Fruit fly (Drosophila melanogaster) whole organism, embryonic: ENCODE results near the gene cnir.

Experiments used
- Asciz ChIP-seq: fragments of 200-800 bp; sonication (Bioruptor generic); optimal IDR thresholded peaks from 2 replicates; lab custom pipeline; 2017; ENCODE audit warnings: missing biosample characterization, mild to moderate bottlenecking, missing genetic modification characterization, missing genetic modification reagents
- Atf6 ChIP-seq: fragments of 200-800 bp; sonication (Bioruptor generic); IDR thresholded peaks from 2 replicates; pipeline ENCODE4 v1.3.6; 2022; ENCODE audit warnings: missing biosample characterization, missing genetic modification characterization
- BEAF-32 ChIP-seq: fragments of 200-800 bp; sonication (Bioruptor generic); optimal IDR thresholded peaks from 3 replicates; lab custom pipeline; 2017; ENCODE audit warnings: missing biosample characterization, missing genetic modification characterization, mild to moderate bottlenecking, moderate library complexity, missing genetic modification reagents
- Blimp-1 ChIP-seq: fragments of 200-800 bp; sonication (Bioruptor generic); optimal IDR thresholded peaks from 3 replicates; lab custom pipeline; 2018; ENCODE audit warnings: missing biosample characterization, missing genetic modification characterization, mild to moderate bottlenecking, moderate library complexity, missing genetic modification reagents
- CG10431 ChIP-seq: fragments of 200-800 bp; sonication (Bioruptor generic); optimal IDR thresholded peaks from 3 replicates; lab custom pipeline; 2018; ENCODE audit warnings: missing biosample characterization, mild to moderate bottlenecking, missing genetic modification characterization
- CG10654 ChIP-seq: fragments of 200-800 bp; sonication (Bioruptor generic); optimal IDR thresholded peaks from 2 replicates; lab custom pipeline; 2016; ENCODE audit warnings: missing biosample characterization, missing genetic modification characterization
- CG11560 ChIP-seq: fragments of 200-800 bp; sonication (Bioruptor generic); IDR thresholded peaks from 3 replicates; pipeline ENCODE4 v1.3.6; 2022; ENCODE audit warnings: missing biosample characterization, missing genetic modification characterization
- CG11695 ChIP-seq: fragments of 200-800 bp; sonication (Bioruptor generic); IDR thresholded peaks from 3 replicates; pipeline ENCODE4 v1.3.6; 2022; ENCODE audit warnings: missing biosample characterization, missing genetic modification characterization
- CG11696 ChIP-seq: fragments of 200-800 bp; sonication (Bioruptor generic); IDR thresholded peaks from 2 replicates; pipeline ENCODE4 v1.3.6; 2022; ENCODE audit warnings: missing biosample characterization, missing genetic modification characterization
- CG12104 ChIP-seq: fragments of 200-800 bp; sonication (Bioruptor generic); optimal IDR thresholded peaks from 3 replicates; lab custom pipeline; 2016; ENCODE audit warnings: missing biosample characterization, missing genetic modification characterization
- CG12391 ChIP-seq: fragments of 200-800 bp; sonication (Bioruptor generic); optimal IDR thresholded peaks from 3 replicates; lab custom pipeline; 2018; ENCODE audit warnings: missing biosample characterization, mild to moderate bottlenecking, missing genetic modification characterization, moderate library complexity
- CG12659 ChIP-seq: fragments of 200-800 bp; sonication (Bioruptor generic); optimal IDR thresholded peaks from 3 replicates; lab custom pipeline; 2017; ENCODE audit warnings: mild to moderate bottlenecking, missing biosample characterization, missing genetic modification reagents, missing genetic modification characterization
- CG13123 ChIP-seq: fragments of 200-800 bp; sonication (Bioruptor generic); optimal IDR thresholded peaks from 2 replicates; lab custom pipeline; 2016; ENCODE audit warnings: missing biosample characterization, missing genetic modification characterization
- CG15073 ChIP-seq: fragments of 200-800 bp; sonication (Bioruptor generic); optimal IDR thresholded peaks from 2 replicates; lab custom pipeline; 2016; ENCODE audit warnings: missing biosample characterization, missing genetic modification characterization
- CG15269 ChIP-seq: fragments of 200-800 bp; sonication (Bioruptor generic); optimal IDR thresholded peaks from 2 replicates; lab custom pipeline; 2018; ENCODE audit warnings: missing biosample characterization, mild to moderate bottlenecking, missing genetic modification characterization, moderate library complexity
- CG1529 ChIP-seq: fragments of 200-800 bp; sonication (Bioruptor generic); optimal IDR thresholded peaks from 3 replicates; lab custom pipeline; 2018; ENCODE audit warnings: missing biosample characterization, missing genetic modification characterization
- CG1602 ChIP-seq: fragments of 200-800 bp; sonication (Bioruptor generic); optimal IDR thresholded peaks from 3 replicates; lab custom pipeline; 2016; ENCODE audit warnings: missing biosample characterization, missing genetic modification characterization
- CG1792 ChIP-seq: fragments of 200-800 bp; sonication (Bioruptor generic); optimal IDR thresholded peaks from 2 replicates; lab custom pipeline; 2016; ENCODE audit warnings: missing biosample characterization, missing genetic modification characterization
- CG18476 ChIP-seq: fragments of 200-800 bp; sonication (Bioruptor generic); optimal IDR thresholded peaks from 2 replicates; lab custom pipeline; 2016; ENCODE audit warnings: missing biosample characterization, mild to moderate bottlenecking, missing genetic modification characterization
- CG2712 ChIP-seq: fragments of 200-800 bp; optimal IDR thresholded peaks from 3 replicates; lab custom pipeline; 2019; ENCODE audit warnings: missing biosample characterization, mild to moderate bottlenecking, missing genetic modification characterization, moderate library complexity
- CG31441 ChIP-seq: fragments of 200-800 bp; sonication (Bioruptor generic); IDR thresholded peaks from 2 replicates; pipeline ENCODE4 v1.3.6; 2022; ENCODE audit warnings: missing biosample characterization, missing genetic modification characterization
- CG33557 ChIP-seq: fragments of 200-800 bp; sonication (Bioruptor generic); optimal IDR thresholded peaks from 2 replicates; lab custom pipeline; 2019; ENCODE audit warnings: missing biosample characterization, mild to moderate bottlenecking, missing genetic modification characterization, moderate library complexity
- CG4424 ChIP-seq: fragments of 200-800 bp; sonication (Bioruptor generic); optimal IDR thresholded peaks from 3 replicates; lab custom pipeline; 2016; ENCODE audit warnings: missing biosample characterization, missing genetic modification characterization
- CG5953 ChIP-seq: fragments of 200-800 bp; sonication (Bioruptor generic); IDR thresholded peaks from 2 replicates; pipeline ENCODE4 v1.3.6; 2022; ENCODE audit warnings: missing biosample characterization, missing genetic modification characterization
- CG6175 ChIP-seq: fragments of 200-800 bp; sonication (Bioruptor generic); IDR thresholded peaks from 3 replicates; pipeline ENCODE4 v1.3.6; 2022; ENCODE audit warnings: missing biosample characterization, missing genetic modification characterization
- CG6272 ChIP-seq: fragments of 200-800 bp; sonication (Bioruptor generic); IDR thresholded peaks from 2 replicates; pipeline ENCODE4 v1.3.6; 2022; ENCODE audit warnings: missing biosample characterization, missing genetic modification characterization
- D19B ChIP-seq: fragments of 200-800 bp; sonication (Bioruptor generic); optimal IDR thresholded peaks from 2 replicates; lab custom pipeline; 2017; ENCODE audit warnings: missing biosample characterization, mild to moderate bottlenecking, missing genetic modification characterization
- Dp ChIP-seq: fragments of 200-800 bp; sonication (Bioruptor generic); optimal IDR thresholded peaks from 2 replicates; lab custom pipeline; 2018; ENCODE audit warnings: missing biosample characterization, mild to moderate bottlenecking, missing genetic modification characterization, moderate library complexity
- Fer1 ChIP-seq: fragments of 200-800 bp; sonication (Bioruptor generic); optimal IDR thresholded peaks from 2 replicates; lab custom pipeline; 2017; ENCODE audit warnings: missing biosample characterization, mild to moderate bottlenecking, missing genetic modification characterization
- Fer2 ChIP-seq: fragments of 200-800 bp; sonication (Bioruptor generic); optimal IDR thresholded peaks from 2 replicates; lab custom pipeline; 2018; ENCODE audit warnings: missing biosample characterization, mild to moderate bottlenecking, missing genetic modification characterization, moderate library complexity
- Meics ChIP-seq: fragments of 200-800 bp; sonication (Bioruptor generic); optimal IDR thresholded peaks from 2 replicates; lab custom pipeline; 2017; ENCODE audit warnings: missing biosample characterization, mild to moderate bottlenecking, missing genetic modification characterization
- NfI ChIP-seq: fragments of 200-800 bp; sonication (Bioruptor generic); optimal IDR thresholded peaks from 3 replicates; lab custom pipeline; 2018; ENCODE audit warnings: missing biosample characterization, mild to moderate bottlenecking, missing genetic modification characterization, moderate library complexity
- Oli ChIP-seq: fragments of 200-800 bp; sonication (Bioruptor generic); optimal IDR thresholded peaks from 2 replicates; lab custom pipeline; 2018; ENCODE audit warnings: missing biosample characterization, mild to moderate bottlenecking, missing genetic modification characterization, moderate library complexity
- Optix ChIP-seq: fragments of 200-800 bp; sonication (Bioruptor generic); IDR thresholded peaks from 3 replicates; pipeline ENCODE4 v1.3.6; 2022; ENCODE audit warnings: missing biosample characterization, missing genetic modification characterization
- Six4 ChIP-seq: fragments of 200-800 bp; sonication (Bioruptor generic); optimal IDR thresholded peaks from 2 replicates; lab custom pipeline; 2016; ENCODE audit warnings: missing biosample characterization, missing genetic modification characterization
- Xrp1 ChIP-seq: fragments of 200-800 bp; sonication (Bioruptor generic); IDR thresholded peaks from 2 replicates; pipeline ENCODE4 v1.3.6; 2022; ENCODE audit warnings: missing biosample characterization, missing genetic modification characterization
- ash1 ChIP-seq: fragments of 200-800 bp; sonication (Bioruptor generic); optimal IDR thresholded peaks from 2 replicates; lab custom pipeline; 2018; ENCODE audit warnings: missing biosample characterization, mild to moderate bottlenecking, missing genetic modification characterization
- bcd ChIP-seq: fragments of 200-800 bp; sonication (Bioruptor generic); optimal IDR thresholded peaks from 2 replicates; lab custom pipeline; 2017; ENCODE audit warnings: missing biosample characterization, mild to moderate bottlenecking, missing genetic modification characterization
- cwo ChIP-seq: fragments of 200-800 bp; sonication (Bioruptor generic); optimal IDR thresholded peaks from 3 replicates; lab custom pipeline; 2017; ENCODE audit warnings: missing biosample characterization, missing genetic modification characterization, mild to moderate bottlenecking, moderate library complexity, missing genetic modification reagents
- en ChIP-seq: fragments of 200-800 bp; sonication (Bioruptor generic); optimal IDR thresholded peaks from 2 replicates; lab custom pipeline; 2016; ENCODE audit warnings: missing biosample characterization, missing genetic modification characterization
- gt ChIP-seq: fragments of 200-800 bp; sonication (Bioruptor generic); IDR thresholded peaks from 2 replicates; pipeline ENCODE4 v1.3.6; 2022; ENCODE audit warnings: missing biosample characterization, missing genetic modification characterization
- hbn ChIP-seq: fragments of 200-800 bp; sonication (Bioruptor generic); IDR thresholded peaks from 2 replicates; pipeline ENCODE4 v1.3.6; 2022; ENCODE audit warnings: missing biosample characterization, missing genetic modification characterization; ENCODE audit not compliant: partially characterized antibody
- kni ChIP-seq: fragments of 200-800 bp; sonication (Bioruptor generic); optimal IDR thresholded peaks from 3 replicates; lab custom pipeline; 2017; ENCODE audit warnings: mild to moderate bottlenecking, missing biosample characterization, missing genetic modification reagents, missing genetic modification characterization
- nau ChIP-seq: fragments of 200-800 bp; sonication (Bioruptor generic); optimal IDR thresholded peaks from 3 replicates; lab custom pipeline; 2017; ENCODE audit warnings: missing biosample characterization, mild to moderate bottlenecking, missing genetic modification characterization, missing genetic modification reagents
- nerfin-1 ChIP-seq: fragments of 200-800 bp; sonication (Bioruptor generic); optimal IDR thresholded peaks from 3 replicates; lab custom pipeline; 2019; ENCODE audit warnings: missing biosample characterization, mild to moderate bottlenecking, missing genetic modification characterization, moderate library complexity
- nmo ChIP-seq: fragments of 200-800 bp; sonication (Bioruptor generic); optimal IDR thresholded peaks from 2 replicates; lab custom pipeline; 2018; ENCODE audit warnings: missing biosample characterization, mild to moderate bottlenecking, missing genetic modification characterization, moderate library complexity
- pan ChIP-seq, 4 experiments: fragments of >200 bp in 3 of 4; fragments of 200-800 bp in 1 of 4; sonication (Bioruptor generic) in 1 of 4; optimal IDR thresholded peaks in 3 of 4; IDR thresholded peaks in 1 of 4; 2 replicates each; pipeline versions ENCODE4 v1.3.6 to Lab custom; 2017 to 2022; ENCODE audit warnings: missing biosample characterization in 2 of 4, missing genetic modification characterization in 2 of 4, mixed read lengths in 1 of 4
- z ChIP-seq: fragments of 200-800 bp; sonication (Bioruptor generic); IDR thresholded peaks from 3 replicates; pipeline ENCODE4 v1.3.6; 2022; ENCODE audit warnings: missing biosample characterization, missing genetic modification characterization
- zf30C ChIP-seq: fragments of 200-800 bp; sonication (Bioruptor generic); optimal IDR thresholded peaks from 3 replicates; lab custom pipeline; 2018; ENCODE audit warnings: missing biosample characterization, mild to moderate bottlenecking, missing genetic modification characterization
- zfh2 ChIP-seq: fragments of 200-800 bp; sonication (Bioruptor generic); optimal IDR thresholded peaks from 2 replicates; lab custom pipeline; 2016; ENCODE audit warnings: missing biosample characterization, missing genetic modification characterization

The cnir gene

DNA sequence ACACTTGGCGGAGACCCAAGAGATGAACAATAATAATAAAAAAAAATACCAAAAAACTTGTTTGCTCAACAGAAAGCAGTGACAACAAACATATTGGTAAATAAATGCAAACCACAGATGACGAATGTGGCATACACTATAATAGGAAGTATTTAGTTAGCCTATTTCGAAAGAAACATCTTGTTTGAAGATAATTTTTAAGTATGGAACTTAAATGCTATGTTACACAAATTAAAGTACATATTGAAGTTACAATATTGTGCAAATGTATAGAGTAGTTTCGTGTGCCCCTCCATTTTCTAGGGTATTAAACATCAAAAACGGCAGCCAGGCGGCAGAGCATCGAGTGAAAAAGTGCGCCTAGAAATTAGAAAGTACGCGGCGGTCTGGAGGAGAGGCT, 36.2 kb downstream of the cnir start (continued):
- peak; percentile 54 for TF ChIP-seq nau (GFP tag; lab: Kevin White, UChicago)
- TF ChIP-seq CG18476 (GFP tag; lab: Kevin White, UChicago) = peak; percentile 4
- TF ChIP-seq Oli = peak; percentile 63
- peak; percentile 6 for TF ChIP-seq Meics (GFP tag; lab: Kevin White, UChicago)
- TF ChIP-seq pan (optimal IDR thresholded peaks at IDR 0.05; lab: Kevin White, UChicago) = no peak
- peak in 1 of 2 experiments; percentile 50 for TF ChIP-seq pan (GFP tag; optimal IDR thresholded peaks at IDR 0.05 in 1 of 2, IDR thresholded peaks at IDR 0.05 in 1 of 2)
- TF ChIP-seq CG12391 (tag; lab: Kevin White, UChicago) = peak; percentile 53
- TF ChIP-seq en (GFP tag; lab: Kevin White, UChicago) = no peak
- TF ChIP-seq CG1792 (GFP tag; lab: Kevin White, UChicago) = no peak
- peak; percentile 59 for TF ChIP-seq CG15269 (tag; lab: Kevin White, UChicago)
- no peak for TF ChIP-seq CG1602 (GFP tag; lab: Kevin White, UChicago)
- no peak for TF ChIP-seq Fer2 (tag; lab: Kevin White, UChicago)
- peak; percentile 57 for TF ChIP-seq CG12659
- no peak for TF ChIP-seq Atf6 (GFP tag; lab: Robert Waterston, UW)
- TF ChIP-seq CG15073 (GFP tag; lab: Kevin White, UChicago) = no peak
- no peak for TF ChIP-seq zf30C
- peak; percentile 88 for TF ChIP-seq Asciz
- no peak for TF ChIP-seq CG11696
- no peak for TF ChIP-seq zfh2 (GFP tag; lab: Kevin White, UChicago)
- TF ChIP-seq CG11695 (GFP tag; lab: Robert Waterston, UW) = 0 out of 3 replicates have a peak, but pooled peaks have one; percentile 26
- peak; percentile 62 for TF ChIP-seq CG5953 (GFP tag; lab: Robert Waterston, UW)
- peak; percentile 77 for TF ChIP-seq Blimp-1 (GFP tag; lab: Kevin White, UChicago)
- TF ChIP-seq CG4424 = no peak
- no peak for TF ChIP-seq Optix (GFP tag; lab: Robert Waterston, UW)
- TF ChIP-seq D19B (GFP tag; lab: Kevin White, UChicago) = no peak
- TF ChIP-seq bcd (GFP tag; lab: Kevin White, UChicago) = peak; percentile 1
- TF ChIP-seq BEAF-32 (GFP tag; lab: Kevin White, UChicago) = no peak
- peak; percentile 26 for TF ChIP-seq NfI (GFP tag; lab: Kevin White, UChicago)
- no peak for TF ChIP-seq cwo (GFP tag; lab: Kevin White, UChicago)
- TF ChIP-seq CG10654 (GFP tag; lab: Kevin White, UChicago) = peak; percentile 16
- no peak for TF ChIP-seq hbn
- peak; percentile 8 for TF ChIP-seq Fer1 (GFP tag; lab: Kevin White, UChicago)
- TF ChIP-seq CG11560 (tag; lab: Robert Waterston, UW) = no peak
- TF ChIP-seq z = no peak
- peak; percentile 69 for TF ChIP-seq CG1529
- TF ChIP-seq CG13123 = no peak
- no peak for TF ChIP-seq CG12104
- no peak for TF ChIP-seq kni
- TF ChIP-seq CG6272 (GFP tag; lab: Robert Waterston, UW) = no peak
- TF ChIP-seq CG31441 (GFP tag; lab: Robert Waterston, UW) = peak; percentile 67
- no peak for TF ChIP-seq CG33557 (GFP tag; lab: Kevin White, UChicago)
- TF ChIP-seq CG10431 (GFP tag; lab: Kevin White, UChicago) = no peak
- TF ChIP-seq gt (GFP tag; lab: Robert Waterston, UW) = no peak
- TF ChIP-seq CG6175 (GFP tag; lab: Robert Waterston, UW) = no peak
- peak; percentile 65 for TF ChIP-seq CG2712
- TF ChIP-seq Xrp1 = peak; percentile 40; the same call in 1 of the 2 replicates
- TF ChIP-seq Six4 (GFP tag; lab: Kevin White, UChicago) = peak; percentile 45
- TF ChIP-seq ash1 (GFP tag; lab: Kevin White, UChicago) = no peak
- TF ChIP-seq nmo (GFP tag; lab: Kevin White, UChicago) = peak; percentile 63
- no peak for TF ChIP-seq Dp (GFP tag; lab: Kevin White, UChicago)
- peak; percentile 52 for TF ChIP-seq nerfin-1 (tag; lab: Kevin White, UChicago)
